Worm (Caenorhabditis elegans): ENCODE results near the gene Y51A2A.6.

DNA sequence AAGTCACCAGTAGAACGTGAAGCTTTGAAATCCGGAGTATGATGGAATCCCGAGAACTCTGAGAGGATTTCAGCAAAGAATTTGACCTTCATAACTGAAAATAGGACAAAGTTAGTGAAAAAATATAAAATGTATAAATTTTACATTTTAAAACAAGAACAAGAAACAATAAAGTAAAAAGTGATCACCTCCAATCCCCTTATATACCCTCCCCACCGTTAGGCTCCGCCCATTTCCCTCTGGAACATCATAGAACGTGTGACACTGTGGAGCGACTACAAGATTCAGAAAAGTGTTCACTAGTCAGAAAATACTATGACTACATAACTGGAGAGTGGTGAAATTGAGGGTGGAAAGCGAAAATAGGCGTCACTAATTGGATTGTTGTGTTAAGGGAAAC is 28.6 kb downstream of the Y51A2A.6 start, which contains the start of gene B0462.4:
- TF ChIP-seq F49E8.2 (tag; optimal IDR thresholded peaks at IDR 0.05; ENCODE audit: insufficient read depth) (no peak), madf-3 (GFP tag; IDR thresholded peaks at IDR 0.05) (no peak)
